Worm (Caenorhabditis elegans) whole organism, L2 larva: Measurements from ENCODE around the gene nhr-44.

ENCODE experiments used
- F13H6.1 ChIP-seq: sonication (generic microtip); optimal IDR thresholded peaks from 2 replicates; lab custom pipeline; 2016; ENCODE audit warnings: missing genetic modification characterization, missing compliant biosample characterization
- R02D3.7 ChIP-seq: fragments of 150-350 bp; optimal IDR thresholded peaks from 2 replicates; lab custom pipeline; 2014; ENCODE audit warnings: missing biosample characterization, missing genetic modification characterization
- Y55F3AM.14 ChIP-seq: fragments of 200-800 bp; sonication (Bioruptor generic); optimal IDR thresholded peaks from 2 replicates; lab custom pipeline; 2018; ENCODE audit warnings: mild to moderate bottlenecking, missing genetic modification characterization, missing compliant biosample characterization
- alr-1 ChIP-seq: fragments of 150-350 bp; optimal IDR thresholded peaks from 2 replicates; lab custom pipeline; 2014; ENCODE audit warnings: missing biosample characterization, missing genetic modification characterization
- aly-2 ChIP-seq: fragments of 150-350 bp; optimal IDR thresholded peaks from 2 replicates; lab custom pipeline; 2014; ENCODE audit warnings: missing biosample characterization, missing genetic modification characterization
- ama-1 ChIP-seq: fragments of 150-350 bp; optimal IDR thresholded peaks from 2 replicates; lab custom pipeline; 2018; ENCODE audit warnings: inconsistent platforms
- ceh-16 ChIP-seq: fragments of 150-350 bp; optimal IDR thresholded peaks from 2 replicates; lab custom pipeline; 2014; ENCODE audit warnings: missing biosample characterization, missing genetic modification characterization
- ceh-82 ChIP-seq: fragments of 150-350 bp; optimal IDR thresholded peaks from 2 replicates; lab custom pipeline; 2014; ENCODE audit warnings: missing biosample characterization, missing genetic modification characterization
- crh-2 ChIP-seq: sonication (generic microtip); optimal IDR thresholded peaks from 2 replicates; lab custom pipeline; 2017; ENCODE audit warnings: missing biosample characterization, missing genetic modification characterization
- dmd-4 ChIP-seq: sonication (generic microtip); optimal IDR thresholded peaks from 2 replicates; lab custom pipeline; 2017; ENCODE audit warnings: missing biosample characterization, missing genetic modification characterization
- elt-1 ChIP-seq: fragments of 150-350 bp; optimal IDR thresholded peaks from 2 replicates; lab custom pipeline; 2014; ENCODE audit warnings: missing biosample characterization, missing genetic modification characterization
- elt-3 ChIP-seq: sonication (generic microtip); optimal IDR thresholded peaks from 2 replicates; lab custom pipeline; 2017; ENCODE audit warnings: missing biosample characterization, missing genetic modification characterization
- fos-1 ChIP-seq: fragments of 150-350 bp; optimal IDR thresholded peaks from 2 replicates; lab custom pipeline; 2014; ENCODE audit warnings: missing biosample characterization, missing genetic modification characterization
- lin-11 ChIP-seq: fragments of 150-350 bp; sonication (generic microtip); optimal IDR thresholded peaks from 2 replicates; lab custom pipeline; 2014; ENCODE audit warnings: missing biosample characterization, missing genetic modification characterization, inconsistent platforms, mixed read lengths
- lin-13 ChIP-seq: fragments of 150-350 bp; optimal IDR thresholded peaks from 2 replicates; lab custom pipeline; 2014; ENCODE audit warnings: missing biosample characterization, missing genetic modification reagents, missing genetic modification characterization
- lin-39 ChIP-seq: fragments of 150-350 bp; optimal IDR thresholded peaks from 2 replicates; lab custom pipeline; 2014; ENCODE audit warnings: missing biosample characterization, missing genetic modification reagents, missing genetic modification characterization
- mab-5 ChIP-seq: fragments of 150-350 bp; optimal IDR thresholded peaks from 2 replicates; lab custom pipeline; 2014; ENCODE audit warnings: missing biosample characterization, missing genetic modification characterization
- nhr-12 ChIP-seq: fragments of 150-350 bp; optimal IDR thresholded peaks from 2 replicates; lab custom pipeline; 2014; ENCODE audit warnings: missing biosample characterization, missing genetic modification characterization
- nhr-129 ChIP-seq: fragments of 150-350 bp; optimal IDR thresholded peaks from 2 replicates; lab custom pipeline; 2014; ENCODE audit warnings: missing biosample characterization, missing genetic modification characterization
- nhr-21 ChIP-seq: fragments of 150-350 bp; optimal IDR thresholded peaks from 2 replicates; lab custom pipeline; 2014; ENCODE audit warnings: missing biosample characterization, missing genetic modification characterization
- nhr-23 ChIP-seq: fragments of 150-350 bp; optimal IDR thresholded peaks from 2 replicates; lab custom pipeline; 2014; ENCODE audit warnings: missing biosample characterization, missing genetic modification reagents, missing genetic modification characterization
- nhr-237 ChIP-seq: fragments of 150-350 bp; optimal IDR thresholded peaks from 2 replicates; lab custom pipeline; 2014; ENCODE audit warnings: missing biosample characterization, missing genetic modification characterization
- nhr-25 ChIP-seq: fragments of 150-350 bp; sonication (generic microtip); optimal IDR thresholded peaks from 3 replicates; lab custom pipeline; 2014; ENCODE audit warnings: missing biosample characterization, missing genetic modification characterization
- nhr-77 ChIP-seq: fragments of 150-350 bp; optimal IDR thresholded peaks from 2 replicates; lab custom pipeline; 2014; ENCODE audit warnings: missing biosample characterization, missing genetic modification characterization
- sem-4 ChIP-seq: fragments of 150-350 bp; optimal IDR thresholded peaks from 2 replicates; lab custom pipeline; 2014; ENCODE audit warnings: missing biosample characterization, missing genetic modification reagents, missing genetic modification characterization
- skn-1 ChIP-seq: sonication (generic microtip); optimal IDR thresholded peaks from 2 replicates; lab custom pipeline; 2017; ENCODE audit warnings: missing biosample characterization, missing genetic modification characterization
- sma-9 ChIP-seq, 2 experiments: fragments of 150-350 bp in 1 of 2; sonication (generic microtip) in 1 of 2; optimal IDR thresholded peaks; 2 replicates each; lab custom pipeline; 2014 to 2016; ENCODE audit warnings: missing genetic modification characterization in 2 of 2, mild to moderate bottlenecking in 1 of 2, missing biosample characterization in 1 of 2, missing compliant biosample characterization in 1 of 2, missing genetic modification reagents in 1 of 2, moderate library complexity in 1 of 2
- snpc-4 ChIP-seq: fragments of 150-350 bp; optimal IDR thresholded peaks from 2 replicates; lab custom pipeline; 2014; ENCODE audit warnings: missing biosample characterization, missing genetic modification characterization
- zag-1 ChIP-seq: fragments of 150-350 bp; optimal IDR thresholded peaks from 2 replicates; lab custom pipeline; 2014; ENCODE audit warnings: missing biosample characterization, missing genetic modification characterization
- ztf-1 ChIP-seq: fragments of 200-800 bp; sonication (Bioruptor generic); conservative IDR thresholded peaks from 2 replicates; pipeline ENCODE4 v1.3.6; 2022; ENCODE audit warnings: missing genetic modification characterization, missing compliant biosample characterization

The nhr-44 gene

ce11 chrV:8985740-8986139, 21.8 kb upstream of the nhr-44 start, which contains the start of gene str-85:
Gene str-85, minus strand, starts transcription at chrV:8985840.
- TF ChIP-seq skn-1 (tag; lab: Kevin White, UChicago) (no peak), F13H6.1 (tag; lab: Kevin White, UChicago) (no peak), lin-11 (tag; lab: Kevin White, UChicago) (no peak), aly-2 (tag; lab: Kevin White, UChicago) (no peak), lin-13 (no peak), nhr-21 (tag; lab: Kevin White, UChicago) (no peak), snpc-4 (tag; lab: Kevin White, UChicago) (no peak), sem-4 (tag; lab: Kevin White, UChicago) (no peak), ceh-16 (no peak), sma-9 (GFP tag; optimal IDR thresholded peaks at IDR 0.05; lab: Kevin White, UChicago) (no peak), sma-9 (tag; optimal IDR thresholded peaks at IDR 0.05; lab: Kevin White, UChicago) (no peak), R02D3.7 (tag; lab: Kevin White, UChicago) (no peak), crh-2 (tag; lab: Kevin White, UChicago) (no peak), ama-1 (lab: Kevin White, UChicago) (no peak), Y55F3AM.14 (no peak), ceh-82 (tag; lab: Kevin White, UChicago) (no peak), nhr-129 (tag; lab: Kevin White, UChicago) (no peak), nhr-77 (tag; lab: Kevin White, UChicago) (no peak)

DNA sequence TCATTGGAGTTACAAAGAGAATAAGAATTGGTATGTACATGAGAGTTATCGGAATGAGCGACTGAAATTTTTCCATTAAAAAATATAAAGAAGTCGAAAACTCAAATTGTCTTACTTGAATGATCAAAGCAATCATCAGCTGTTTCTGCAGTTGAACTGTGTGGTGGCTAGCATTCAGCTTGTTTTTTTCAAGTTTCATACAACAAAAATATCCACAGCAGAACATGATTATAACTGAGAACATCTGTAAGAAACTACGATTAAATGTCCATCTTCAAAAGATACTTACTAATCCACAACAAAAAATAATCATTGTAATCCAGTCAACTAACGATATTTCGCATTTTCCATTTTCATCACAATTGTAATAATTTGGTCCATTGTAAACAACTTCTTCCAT, 20.9 kb upstream of the nhr-44 start:
- no peak for TF ChIP-seq lin-39 (tag; lab: Kevin White, UChicago)
- no peak for TF ChIP-seq zag-1 (tag; lab: Kevin White, UChicago)
- no peak for TF ChIP-seq lin-13
- TF ChIP-seq, all 48 proteins: peak for 0

ce11 chrV:8983604-8984003, 19.7 kb upstream of the nhr-44 start, which contains the start of gene str-86:
Gene str-86, minus strand, starts transcription at chrV:8983704.
- TF ChIP-seq crh-2 (tag; lab: Kevin White, UChicago) = no peak
- no peak for TF ChIP-seq lin-11 (tag; lab: Kevin White, UChicago)
- no peak for TF ChIP-seq ztf-1 (GFP tag; lab: Robert Waterston, UW)
- no peak for TF ChIP-seq elt-1 (tag; lab: Kevin White, UChicago)
- TF ChIP-seq nhr-25 (tag; lab: Kevin White, UChicago) = no peak
- TF ChIP-seq ceh-16 = no peak
- no peak for TF ChIP-seq F13H6.1 (tag; lab: Kevin White, UChicago)
- TF ChIP-seq, all 48 proteins: peak for 0

- TF ChIP-seq lin-13 (no peak), lin-39 (tag; lab: Kevin White, UChicago) (no peak)
Observed at ce11 chrV:8980845-8981244, 16.9 kb upstream of the nhr-44 start, which contains the start of gene str-84. Gene str-84, minus strand, starts transcription at chrV:8980945.

DNA sequence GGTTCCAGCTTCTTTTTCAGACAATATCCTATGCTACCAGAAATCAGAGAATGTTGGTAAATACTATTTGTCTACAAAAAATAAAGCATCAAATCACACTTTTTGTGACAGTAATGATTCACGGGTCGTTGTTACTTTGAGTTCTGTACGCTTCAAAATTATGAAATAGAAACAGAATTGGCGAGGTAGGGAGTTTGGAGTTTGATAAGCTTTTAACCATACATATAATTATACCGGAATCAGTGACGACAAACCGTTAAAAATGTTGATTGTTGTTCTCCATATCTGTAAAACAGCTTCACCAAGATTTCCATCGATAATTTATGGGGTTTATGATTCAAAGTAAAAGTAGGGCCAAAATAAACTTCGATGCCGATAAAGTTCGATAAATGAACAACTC, 14.0 kb upstream of the nhr-44 start:
- no peak for TF ChIP-seq alr-1 (tag; lab: Kevin White, UChicago)
- no peak for TF ChIP-seq nhr-25 (tag; lab: Kevin White, UChicago)
- TF ChIP-seq, all 48 proteins: peak for 0

ce11 chrV:8974889-8975422, 11.1 kb upstream of the nhr-44 start, which contains the start of gene nhr-143:
Gene nhr-143, minus strand, starts transcription at chrV:8974939.
- peak; percentile 27 for TF ChIP-seq crh-2 (tag; lab: Kevin White, UChicago)
- no peak for TF ChIP-seq ztf-1 (GFP tag; lab: Robert Waterston, UW)
- TF ChIP-seq nhr-237 = no peak
- no peak for TF ChIP-seq sem-4 (tag; lab: Kevin White, UChicago)
- no peak for TF ChIP-seq dmd-4 (tag; lab: Kevin White, UChicago)
- TF ChIP-seq snpc-4 (tag; lab: Kevin White, UChicago) = no peak
- no peak for TF ChIP-seq elt-3
- no peak for TF ChIP-seq nhr-12 (tag; lab: Kevin White, UChicago)
- no peak for TF ChIP-seq nhr-23 (tag; lab: Kevin White, UChicago)
- TF ChIP-seq fos-1 (tag; lab: Kevin White, UChicago) = peak; percentile 78

DNA sequence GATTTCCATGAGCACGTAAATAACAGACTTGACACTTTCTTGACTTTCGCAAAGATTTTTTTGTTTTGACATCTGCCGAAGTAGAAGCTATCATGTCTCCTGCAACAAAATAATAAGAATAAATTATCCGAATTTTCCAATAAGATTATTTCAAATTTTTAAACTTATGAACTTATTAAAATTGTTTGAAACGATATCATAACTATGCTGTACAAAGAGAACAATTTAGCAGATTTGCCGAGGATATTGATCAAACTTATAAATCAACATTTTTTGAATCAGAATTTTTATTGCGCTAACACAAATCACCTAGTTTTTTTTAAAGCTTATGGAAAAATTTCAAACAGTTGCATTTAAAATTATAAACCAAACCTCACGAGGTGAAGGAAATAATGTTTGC, 8.4 kb upstream of the nhr-44 start, which contains the start of gene nhr-195:
Gene nhr-195, minus strand, starts transcription at position 101 of the 400 bp plus-strand sequence.
- no peak for TF ChIP-seq mab-5 (tag; lab: Kevin White, UChicago)
